Worm (Caenorhabditis elegans): Measurements from ENCODE around the gene T22D1.17.

- no peak for TF ChIP-seq K09A11.1 (tag; optimal IDR thresholded peaks at IDR 0.05; ENCODE audit: insufficient read depth)
- no peak for TF ChIP-seq hlh-30 (tag; optimal IDR thresholded peaks at IDR 0.05; ENCODE audit: insufficient read depth)
- no peak for TF ChIP-seq ahr-1 (tag; optimal IDR thresholded peaks at IDR 0.05)
- no peak for TF ChIP-seq ama-1 (optimal IDR thresholded peaks at IDR 0.05)
- no peak for TF ChIP-seq fax-1 (tag; optimal IDR thresholded peaks at IDR 0.05)
- no peak for TF ChIP-seq pax-1 (tag; optimal IDR thresholded peaks at IDR 0.05)
- TF ChIP-seq mec-3 (tag; optimal IDR thresholded peaks at IDR 0.05; ENCODE audit: borderline replicate concordance), result no peak
- TF ChIP-seq nfya-1 (tag; optimal IDR thresholded peaks at IDR 0.05), result no peak
- no peak for TF ChIP-seq rnt-1 (tag; optimal IDR thresholded peaks at IDR 0.05)
These were observed at the start of gene T22D1.17, which contains the start of gene T22D1.8 for ce11 chrIV:6905947-6906489.

All from whole organism, late embryonic.